Worm (Caenorhabditis elegans) whole organism, early embryonic: ENCODE data around the gene nac-1.

Source experiments
- B0310.2 ChIP-seq: sonication (generic microtip); optimal IDR thresholded peaks from 2 replicates; lab custom pipeline; 2016; ENCODE audit warnings: mild to moderate bottlenecking, missing genetic modification characterization, missing compliant biosample characterization
- F13C5.2 ChIP-seq: sonication (generic microtip); optimal IDR thresholded peaks from 2 replicates; lab custom pipeline; 2017; ENCODE audit warnings: mild to moderate bottlenecking, missing genetic modification characterization, inconsistent platforms, missing compliant biosample characterization
- aly-1 ChIP-seq: sonication (generic microtip); optimal IDR thresholded peaks from 2 replicates; lab custom pipeline; 2016; ENCODE audit warnings: missing genetic modification characterization, missing compliant biosample characterization
- ama-1 ChIP-seq: fragments of 150-350 bp; optimal IDR thresholded peaks from 2 replicates; lab custom pipeline; 2014
- ceh-13 ChIP-seq: fragments of 200-800 bp; sonication (Bioruptor generic); optimal IDR thresholded peaks from 2 replicates; lab custom pipeline; 2018; ENCODE audit warnings: mild to moderate bottlenecking, missing genetic modification characterization, missing compliant biosample characterization
- ceh-36 ChIP-seq: sonication (generic microtip); optimal IDR thresholded peaks from 2 replicates; lab custom pipeline; 2016; ENCODE audit warnings: missing genetic modification characterization, inconsistent platforms, missing compliant biosample characterization
- ets-7 ChIP-seq: sonication (generic microtip); optimal IDR thresholded peaks from 2 replicates; lab custom pipeline; 2016; ENCODE audit warnings: missing genotype, missing genetic modification characterization, missing compliant biosample characterization
- flt-1 ChIP-seq: fragments of 200-800 bp; sonication (Bioruptor generic); IDR thresholded peaks from 2 replicates; pipeline ENCODE4 v1.3.6; 2022; ENCODE audit warnings: missing genetic modification characterization, missing compliant biosample characterization
- hmbx-1 ChIP-seq: sonication (generic microtip); optimal IDR thresholded peaks from 2 replicates; lab custom pipeline; 2016; ENCODE audit warnings: mild to moderate bottlenecking, missing genetic modification characterization, missing compliant biosample characterization
- hmg-4 ChIP-seq: fragments of 200-800 bp; sonication (Bioruptor generic); optimal IDR thresholded peaks from 2 replicates; lab custom pipeline; 2018; ENCODE audit warnings: mild to moderate bottlenecking, missing genetic modification characterization, missing compliant biosample characterization
- hnd-1 ChIP-seq: sonication (generic microtip); optimal IDR thresholded peaks from 2 replicates; lab custom pipeline; 2016; ENCODE audit warnings: missing genetic modification characterization, missing compliant biosample characterization
- pes-1 ChIP-seq: fragments of 200-800 bp; sonication (Bioruptor generic); IDR thresholded peaks from 2 replicates; pipeline ENCODE4 v1.3.6; 2022; ENCODE audit warnings: missing genetic modification reagents, missing genetic modification characterization, missing compliant biosample characterization
- scrt-1 ChIP-seq: fragments of 200-800 bp; sonication (Bioruptor generic); IDR thresholded peaks from 2 replicates; pipeline ENCODE4 v1.3.6; 2022; ENCODE audit warnings: missing genetic modification characterization, missing compliant biosample characterization
- sea-1 ChIP-seq: fragments of 200-800 bp; sonication (Bioruptor generic); conservative IDR thresholded peaks from 2 replicates; pipeline ENCODE4 v1.3.6; 2022; ENCODE audit warnings: missing genetic modification characterization, missing compliant biosample characterization
- tbx-11 ChIP-seq: fragments of 200-800 bp; sonication (Bioruptor generic); IDR thresholded peaks from 2 replicates; pipeline ENCODE4 v1.3.6; 2022; ENCODE audit warnings: missing genetic modification characterization, missing compliant biosample characterization
- tbx-37 ChIP-seq: fragments of 200-800 bp; sonication (Bioruptor generic); conservative IDR thresholded peaks from 2 replicates; pipeline ENCODE4 v1.3.6; 2022; ENCODE audit warnings: missing genetic modification reagents, missing genetic modification characterization, missing compliant biosample characterization
- tra-4 ChIP-seq: sonication (generic microtip); optimal IDR thresholded peaks from 2 replicates; lab custom pipeline; 2017; ENCODE audit warnings: missing genetic modification characterization, missing compliant biosample characterization

nac-1 gene

DNA sequence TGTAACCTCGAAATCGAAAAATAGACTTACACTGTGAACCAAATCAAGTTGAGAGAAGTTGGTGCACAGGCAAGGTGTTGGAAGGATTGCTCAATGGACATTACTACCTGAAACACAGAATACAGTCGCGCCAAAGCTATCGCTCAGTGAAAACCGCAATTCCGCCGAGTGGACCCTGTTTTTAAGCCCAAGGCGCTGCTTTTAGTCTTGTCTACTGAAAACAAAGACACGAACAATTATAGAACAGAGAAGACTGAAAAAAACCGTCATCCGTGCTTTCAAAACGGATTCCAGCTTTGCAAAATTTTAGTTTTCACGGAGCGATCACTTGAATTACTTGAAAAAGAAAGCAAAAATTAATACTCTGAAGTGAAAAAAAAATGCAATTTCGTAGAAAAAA is 26.7 kb upstream of the nac-1 start, which contains the start of gene F31F6.1:
Gene F31F6.1 (minus strand): TSS at position 101 of the 400 bp plus-strand sequence.
- TF ChIP-seq pes-1 (GFP tag; lab: Robert Waterston, UW) (no peak), ceh-36 (tag; lab: Kevin White, UChicago) (no peak), hmg-4 (GFP tag; lab: Kevin White, UChicago) (no peak), tra-4 (no peak), tbx-37 (no peak), F13C5.2 (tag; lab: Kevin White, UChicago) (no peak), aly-1 (tag; lab: Kevin White, UChicago) (no peak), ceh-13 (GFP tag; lab: Kevin White, UChicago) (no peak), ets-7 (tag; lab: Kevin White, UChicago) (no peak), B0310.2 (no peak), ama-1 (lab: Kevin White, UChicago) (no peak), hmbx-1 (tag; lab: Kevin White, UChicago) (no peak), sea-1 (GFP tag; lab: Robert Waterston, UW) (no peak), hnd-1 (tag; lab: Kevin White, UChicago) (no peak), flt-1 (no peak)

ce11 chrX:14871780-14872179 is 23.2 kb upstream of the nac-1 start, which contains the start of gene F31F6.2:
Gene F31F6.2, minus strand, starts transcription at chrX:14871880.
- no peak for TF ChIP-seq aly-1 (tag; lab: Kevin White, UChicago)
- TF ChIP-seq hmbx-1 (tag; lab: Kevin White, UChicago), result no peak
- no peak for TF ChIP-seq scrt-1 (GFP tag; lab: Robert Waterston, UW)
- no peak for TF ChIP-seq F13C5.2 (tag; lab: Kevin White, UChicago)
- TF ChIP-seq ceh-13 (GFP tag; lab: Kevin White, UChicago), result no peak
- no peak for TF ChIP-seq ceh-36 (tag; lab: Kevin White, UChicago)
- no peak for TF ChIP-seq ets-7 (tag; lab: Kevin White, UChicago)
- TF ChIP-seq sea-1 (GFP tag; lab: Robert Waterston, UW), result no peak
- no peak for TF ChIP-seq B0310.2
- no peak for TF ChIP-seq ama-1 (lab: Kevin White, UChicago)
- no peak for TF ChIP-seq hmg-4 (GFP tag; lab: Kevin White, UChicago)
- TF ChIP-seq pes-1 (GFP tag; lab: Robert Waterston, UW), result no peak
- no peak for TF ChIP-seq flt-1
- TF ChIP-seq tra-4, result no peak
- TF ChIP-seq hnd-1 (tag; lab: Kevin White, UChicago), result no peak
- no peak for TF ChIP-seq tbx-37
- no peak for TF ChIP-seq tbx-11 (GFP tag; lab: Robert Waterston, UW)

DNA sequence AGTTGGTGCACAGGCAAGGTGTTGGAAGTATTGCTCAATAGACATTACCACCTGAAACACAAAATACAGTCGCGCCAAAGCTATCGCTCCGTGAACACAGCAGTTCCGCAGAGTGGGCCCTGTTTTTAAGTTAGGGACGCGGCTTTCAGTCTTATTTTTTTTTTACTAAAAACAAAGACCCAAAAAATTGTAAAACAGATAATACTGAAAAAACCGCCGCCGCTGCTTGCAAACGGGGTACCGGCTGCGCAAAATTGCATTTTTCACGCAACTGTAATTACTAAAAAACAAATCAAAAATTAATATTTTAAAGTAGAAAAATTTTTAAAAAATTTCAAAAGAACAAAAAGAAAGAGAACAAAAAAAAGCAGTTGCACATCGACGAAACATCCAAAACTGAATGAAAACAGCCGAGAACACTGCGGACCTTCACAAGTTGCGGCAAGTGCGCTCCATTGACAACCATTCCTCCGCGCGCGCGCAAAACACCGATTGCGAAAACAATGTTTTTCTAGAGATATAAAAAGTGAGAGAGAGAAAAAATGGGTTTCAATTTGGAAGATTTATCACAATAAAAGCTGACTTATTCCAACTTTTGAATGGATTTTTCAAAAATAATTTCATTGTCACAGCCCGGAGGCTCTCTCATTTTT is 22.0 kb upstream of the nac-1 start, which contains the start of gene F31F6.3:
Gene F31F6.3 (minus strand): TSS at position 51 of the 653 bp plus-strand sequence.
- TF ChIP-seq ceh-36 (tag; lab: Kevin White, UChicago) (no peak), scrt-1 (GFP tag; lab: Robert Waterston, UW) (no peak), pes-1 (GFP tag; lab: Robert Waterston, UW) (no peak), ceh-13 (GFP tag; lab: Kevin White, UChicago) (no peak), sea-1 (GFP tag; lab: Robert Waterston, UW) (no peak)

- TF ChIP-seq hmbx-1 (tag; lab: Kevin White, UChicago) (no peak), hnd-1 (tag; lab: Kevin White, UChicago) (no peak), ceh-36 (tag; lab: Kevin White, UChicago) (no peak), ceh-13 (GFP tag; lab: Kevin White, UChicago) (no peak), B0310.2 (no peak), pes-1 (GFP tag; lab: Robert Waterston, UW) (no peak), scrt-1 (GFP tag; lab: Robert Waterston, UW) (no peak), ama-1 (lab: Kevin White, UChicago) (no peak), hmg-4 (GFP tag; lab: Kevin White, UChicago) (no peak), sea-1 (GFP tag; lab: Robert Waterston, UW) (no peak), tbx-11 (GFP tag; lab: Robert Waterston, UW) (no peak), tra-4 (no peak)
Observed at ce11 chrX:14875668-14876067, 19.3 kb upstream of the nac-1 start, which contains the start of gene sssh-1. Gene sssh-1, plus strand, starts transcription at chrX:14875968.

- TF ChIP-seq sea-1 (GFP tag; lab: Robert Waterston, UW), result no peak
- TF ChIP-seq ceh-13 (GFP tag; lab: Kevin White, UChicago), result no peak
- TF ChIP-seq ceh-36 (tag; lab: Kevin White, UChicago), result no peak
- no peak for TF ChIP-seq ets-7 (tag; lab: Kevin White, UChicago)
Observed at ce11 chrX:14877691-14878090, 17.3 kb upstream of the nac-1 start.

DNA sequence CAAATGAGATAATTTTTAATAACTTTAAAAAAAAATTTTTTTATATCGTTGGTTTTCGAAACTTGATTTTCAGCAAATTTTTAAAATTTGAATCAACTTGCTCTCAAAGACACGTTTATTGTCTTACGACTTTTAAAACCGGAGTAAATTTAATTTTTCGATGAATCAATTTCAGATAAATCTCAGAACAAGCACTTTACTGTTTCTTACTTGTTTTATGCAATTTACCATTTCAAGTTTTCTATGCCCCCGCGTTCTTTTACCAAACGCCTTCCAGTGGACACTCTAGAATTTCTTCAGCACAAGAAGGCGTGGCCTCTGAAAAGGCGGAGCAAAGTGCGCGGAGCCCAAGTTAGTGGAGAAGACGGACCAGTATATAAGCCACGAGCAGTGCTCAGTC is 13.8 kb upstream of the nac-1 start, which contains the start of gene flp-8:
Gene flp-8 (plus strand): TSS at position 301 of the 400 bp plus-strand sequence.
- TF ChIP-seq hnd-1 (tag; lab: Kevin White, UChicago) (no peak), tra-4 (no peak), hmg-4 (GFP tag; lab: Kevin White, UChicago) (no peak), aly-1 (tag; lab: Kevin White, UChicago) (no peak), pes-1 (GFP tag; lab: Robert Waterston, UW) (no peak), ama-1 (lab: Kevin White, UChicago) (no peak), tbx-11 (GFP tag; lab: Robert Waterston, UW) (no peak), ceh-13 (GFP tag; lab: Kevin White, UChicago) (no peak), scrt-1 (GFP tag; lab: Robert Waterston, UW) (no peak), F13C5.2 (tag; lab: Kevin White, UChicago) (no peak), flt-1 (no peak)

DNA sequence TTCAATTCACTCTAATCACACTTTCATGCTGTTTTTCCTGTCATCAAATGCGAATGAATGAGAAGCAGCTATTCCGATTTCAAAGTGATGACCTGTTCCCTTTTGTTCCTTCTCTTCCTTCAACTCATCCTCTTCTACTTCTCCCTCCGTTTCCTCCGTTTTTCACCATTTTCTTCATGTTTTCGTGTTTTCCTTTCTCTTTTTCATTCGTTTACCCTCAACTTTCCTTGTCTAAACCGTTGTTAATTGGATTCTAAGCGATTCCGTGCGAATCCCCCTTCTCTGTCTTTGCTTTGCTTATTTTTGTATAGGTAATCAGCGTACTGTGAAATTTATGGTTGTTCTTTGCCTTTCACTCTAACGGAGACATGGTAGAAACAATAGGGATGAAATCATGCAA is 9.1 kb upstream of the nac-1 start:
- TF ChIP-seq aly-1 (tag; lab: Kevin White, UChicago) (no peak), hnd-1 (tag; lab: Kevin White, UChicago) (no peak), ama-1 (lab: Kevin White, UChicago) (no peak), scrt-1 (GFP tag; lab: Robert Waterston, UW) (no peak), tbx-37 (no peak), F13C5.2 (tag; lab: Kevin White, UChicago) (no peak), hmbx-1 (tag; lab: Kevin White, UChicago) (no peak), ceh-36 (tag; lab: Kevin White, UChicago) (no peak), ets-7 (tag; lab: Kevin White, UChicago) (no peak), ceh-13 (GFP tag; lab: Kevin White, UChicago) (no peak), flt-1 (no peak), pes-1 (GFP tag; lab: Robert Waterston, UW) (no peak), tra-4 (no peak)
